Comparison of ENCODE assay signal across 4 fruit fly cellular contexts in genomic region chrX:5800634-5801033, dm6.
TF ChIP-seq lines count a peak whose summit lies in the region.

No protein-coding gene starts in this region.

- TF ChIP-seq CTCF in whole organism, embryonic (GFP tag; optimal IDR thresholded peaks at IDR 0.05; lab: Kevin White, UChicago), result no peak

TF ChIP-seq in whole organism, embryonic, 481 proteins besides CTCF, POLR2A, EP300 and RAD21:
- no peak for TF ChIP-seq bsh (GFP tag; optimal IDR thresholded peaks at IDR 0.05; lab: Kevin White, UChicago)
- TF ChIP-seq sens (GFP tag; lab: Kevin White, UChicago), result peak; percentile 72
- 0 out of 3 replicates have a peak, but pooled peaks have one; percentile 20 for TF ChIP-seq zfh1 (GFP tag; IDR thresholded peaks at IDR 0.05; lab: Robert Waterston, UW)
- TF ChIP-seq CG8089 (GFP tag; optimal IDR thresholded peaks at IDR 0.05; lab: Kevin White, UChicago), result no peak
- TF ChIP-seq CG2712 (tag; optimal IDR thresholded peaks at IDR 0.05; lab: Kevin White, UChicago), result peak; percentile 5
- TF ChIP-seq Xrp1 (GFP tag; IDR thresholded peaks at IDR 0.05; lab: Robert Waterston, UW), result peak; percentile 15; the same call in 1 of the 2 replicates
- no peak for TF ChIP-seq prd (optimal IDR thresholded peaks at IDR 0.05; lab: Kevin White, UChicago)
- TF ChIP-seq prd (GFP tag; IDR thresholded peaks at IDR 0.05; lab: Robert Waterston, UW), result peak; percentile 13; the same call in 1 of the 3 replicates

TF ChIP-seq in whole organism, prepupa, 60 proteins besides CTCF, POLR2A, EP300 and RAD21:
- TF ChIP-seq pdm3 (GFP tag; optimal IDR thresholded peaks at IDR 0.05; lab: Kevin White, UChicago) (no peak), Sox15 (GFP tag; optimal IDR thresholded peaks at IDR 0.05; lab: Kevin White, UChicago) (no peak), CG11902 (GFP tag; optimal IDR thresholded peaks at IDR 0.05; lab: Kevin White, UChicago) (no peak), Eip78C (GFP tag; lab: Kevin White, UChicago) (peak; percentile 52), svp (GFP tag; lab: Kevin White, UChicago) (peak; percentile 66), CG10631 (GFP tag; optimal IDR thresholded peaks at IDR 0.05; lab: Kevin White, UChicago) (no peak), fd85E (GFP tag; optimal IDR thresholded peaks at IDR 0.05; lab: Kevin White, UChicago) (no peak), Smox (GFP tag; optimal IDR thresholded peaks at IDR 0.05; lab: Kevin White, UChicago) (no peak), Lpt (GFP tag; optimal IDR thresholded peaks at IDR 0.05; lab: Kevin White, UChicago) (no peak), CG8632 (GFP tag; optimal IDR thresholded peaks at IDR 0.05; lab: Kevin White, UChicago) (no peak), CG10669 (GFP tag; optimal IDR thresholded peaks at IDR 0.05; lab: Kevin White, UChicago) (peak; percentile 2), CG6792 (GFP tag; optimal IDR thresholded peaks at IDR 0.05; lab: Kevin White, UChicago) (no peak)

TF ChIP-seq in whole organism, pupa, 21 proteins besides CTCF, POLR2A, EP300 and RAD21:
- TF ChIP-seq CG4496 (GFP tag; IDR thresholded peaks at IDR 0.05; lab: Robert Waterston, UW) (peak; percentile 21; the same call in 1 of the 3 replicates), CG8159 (tag; optimal IDR thresholded peaks at IDR 0.05; lab: Kevin White, UChicago) (no peak)

TF ChIP-seq in whole organism, wandering third instar larva, 38 proteins besides CTCF, POLR2A, EP300 and RAD21:
- no peak for TF ChIP-seq CrebA (GFP tag; optimal IDR thresholded peaks at IDR 0.05; lab: Kevin White, UChicago; ENCODE audit: borderline replicate concordance)
- TF ChIP-seq ey (GFP tag; optimal IDR thresholded peaks at IDR 0.05; lab: Kevin White, UChicago), result peak; percentile 0
- TF ChIP-seq Sp1 (GFP tag; optimal IDR thresholded peaks at IDR 0.05; lab: Kevin White, UChicago), result no peak
- no peak for TF ChIP-seq CG9705 (GFP tag; optimal IDR thresholded peaks at IDR 0.05; lab: Kevin White, UChicago)
- no peak for TF ChIP-seq usp (GFP tag; optimal IDR thresholded peaks at IDR 0.05; lab: Kevin White, UChicago)
- no peak for TF ChIP-seq dl (GFP tag; optimal IDR thresholded peaks at IDR 0.05; lab: Kevin White, UChicago; ENCODE audit: insufficient read depth in 1 of 2, partially characterized antibody in 2 of 2)
- TF ChIP-seq Dfd (GFP tag; optimal IDR thresholded peaks at IDR 0.05; lab: Kevin White, UChicago), result no peak
- TF ChIP-seq woc (GFP tag; optimal IDR thresholded peaks at IDR 0.05; lab: Kevin White, UChicago), result no peak
- peak; percentile 11 for TF ChIP-seq h (GFP tag; optimal IDR thresholded peaks at IDR 0.05; lab: Kevin White, UChicago)
- TF ChIP-seq sv (GFP tag; optimal IDR thresholded peaks at IDR 0.05; lab: Kevin White, UChicago), result no peak
- TF ChIP-seq Myc (optimal IDR thresholded peaks at IDR 0.05; lab: Kevin White, UChicago), result no peak
- TF ChIP-seq tai (GFP tag; optimal IDR thresholded peaks at IDR 0.05; lab: Kevin White, UChicago), result no peak
- no peak for TF ChIP-seq Mio (GFP tag; optimal IDR thresholded peaks at IDR 0.05; lab: Kevin White, UChicago)
- TF ChIP-seq jim (GFP tag; optimal IDR thresholded peaks at IDR 0.05; lab: Kevin White, UChicago), result no peak
- no peak for TF ChIP-seq Rel (GFP tag; optimal IDR thresholded peaks at IDR 0.05; lab: Kevin White, UChicago)
- no peak for TF ChIP-seq Rel (tag; optimal IDR thresholded peaks at IDR 0.05; lab: Kevin White, UChicago)
- no peak for TF ChIP-seq br (GFP tag; optimal IDR thresholded peaks at IDR 0.05; lab: Kevin White, UChicago)
- TF ChIP-seq lola (GFP tag; optimal IDR thresholded peaks at IDR 0.05; lab: Kevin White, UChicago), result no peak
- TF ChIP-seq N (GFP tag; optimal IDR thresholded peaks at IDR 0.05; lab: Kevin White, UChicago), result no peak
- TF ChIP-seq foxo (GFP tag; optimal IDR thresholded peaks at IDR 0.05; lab: Kevin White, UChicago), result peak in 1 of 2 experiments; percentile 5
- no peak for TF ChIP-seq pan (optimal IDR thresholded peaks at IDR 0.05; lab: Kevin White, UChicago)
- no peak for TF ChIP-seq OdsH (GFP tag; optimal IDR thresholded peaks at IDR 0.05; lab: Kevin White, UChicago)
- no peak for TF ChIP-seq Jra (GFP tag; optimal IDR thresholded peaks at IDR 0.05; lab: Kevin White, UChicago)
- TF ChIP-seq HLH106 (tag; optimal IDR thresholded peaks at IDR 0.05; lab: Kevin White, UChicago), result peak; percentile 21
- TF ChIP-seq Vsx2 (GFP tag; optimal IDR thresholded peaks at IDR 0.05; lab: Kevin White, UChicago; ENCODE audit: partially characterized antibody), result no peak
